Worm (Caenorhabditis elegans): ENCODE data around the gene C27H6.9.

Gene C27H6.9

DNA sequence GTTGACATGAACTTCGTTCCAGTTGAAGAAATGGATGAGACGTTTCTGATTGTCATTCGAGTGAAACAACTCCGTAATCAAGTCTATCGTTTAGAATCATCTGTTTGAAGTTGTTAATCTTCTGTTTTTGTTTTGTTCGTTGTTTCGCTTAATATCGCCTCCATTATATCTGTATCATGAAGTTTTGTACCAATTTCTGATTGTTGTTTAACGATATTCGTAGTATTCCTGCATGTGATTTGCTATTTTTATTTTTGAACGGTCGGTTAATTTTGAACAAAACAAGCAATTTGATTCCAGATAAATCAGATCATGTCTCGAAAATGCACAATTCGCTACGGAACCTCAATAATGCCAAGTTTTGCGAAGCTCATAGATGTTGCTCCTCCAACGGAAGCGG is at the start of gene C27H6.9:
Gene C27H6.9 (plus strand): TSS at position 301 of the 400 bp plus-strand sequence.
- no peak for TF ChIP-seq flt-1 (GFP tag; IDR thresholded peaks at IDR 0.05)
- no peak for TF ChIP-seq T22C8.4 (GFP tag; IDR thresholded peaks at IDR 0.05)
- TF ChIP-seq med-1 (GFP tag; optimal IDR thresholded peaks at IDR 0.05; ENCODE audit: insufficient read depth), result no peak
- no peak for TF ChIP-seq cog-1 (tag; optimal IDR thresholded peaks at IDR 0.05)
- no peak for TF ChIP-seq ref-1 (GFP tag; conservative IDR thresholded peaks at IDR 0.05)
- TF ChIP-seq ztf-23 (GFP tag; IDR thresholded peaks at IDR 0.05), result no peak
- TF ChIP-seq ztf-29 (GFP tag; IDR thresholded peaks at IDR 0.05), result no peak
- TF ChIP-seq klf-2 (GFP tag; conservative IDR thresholded peaks at IDR 0.05), result no peak
- no peak for TF ChIP-seq tab-1 (GFP tag; IDR thresholded peaks at IDR 0.05)

DNA sequence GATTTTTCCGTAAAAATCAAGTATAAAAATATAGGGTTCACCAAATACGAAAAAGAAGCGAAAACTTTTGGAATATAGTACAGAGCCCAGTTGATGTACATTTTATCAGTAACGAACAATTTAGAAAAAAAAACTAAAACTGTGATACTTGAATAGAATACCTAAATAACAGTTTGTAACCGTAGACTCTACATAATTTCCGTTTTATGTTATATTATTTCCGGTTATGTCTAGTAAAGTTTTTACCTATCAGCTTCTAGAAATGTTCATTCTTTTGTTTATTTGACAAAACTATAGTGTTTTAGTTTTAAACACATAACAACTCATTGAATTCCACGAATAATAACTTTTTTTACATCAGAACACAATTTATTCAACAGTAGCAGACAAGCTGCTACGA is 45.2 kb upstream of the C27H6.9 start, which contains the start of gene srj-33:
Gene srj-33 (minus strand): TSS at position 101 of the 400 bp plus-strand sequence.
- no peak for TF ChIP-seq flt-1 (GFP tag; IDR thresholded peaks at IDR 0.05)
- no peak for TF ChIP-seq T22C8.4 (GFP tag; IDR thresholded peaks at IDR 0.05)

DNA sequence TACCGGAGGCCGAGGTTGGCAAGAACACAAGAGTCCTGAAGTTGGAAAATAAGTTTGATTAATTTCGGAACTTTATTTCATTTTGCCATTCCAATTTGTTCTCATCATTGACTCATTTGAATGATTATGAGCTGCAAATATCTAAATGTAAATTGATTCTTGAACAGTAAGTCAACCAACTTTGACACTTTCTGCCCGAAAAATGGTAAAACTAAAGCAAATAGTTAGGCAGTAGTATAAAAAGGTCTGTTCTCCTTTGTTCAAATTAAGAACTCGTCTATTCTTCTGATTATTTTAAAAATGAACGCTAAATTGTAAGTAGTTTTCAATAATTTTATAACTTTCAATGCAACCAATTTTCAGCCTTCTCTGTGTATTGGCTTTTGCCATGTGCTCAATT is 39.6 kb upstream of the C27H6.9 start, which contains the start of gene fipr-12:
Gene fipr-12 (plus strand): TSS at position 301 of the 400 bp plus-strand sequence.
- no peak for TF ChIP-seq med-1 (GFP tag; optimal IDR thresholded peaks at IDR 0.05; ENCODE audit: insufficient read depth)
- no peak for TF ChIP-seq ref-1 (GFP tag; conservative IDR thresholded peaks at IDR 0.05)
- TF ChIP-seq tab-1 (GFP tag; IDR thresholded peaks at IDR 0.05), result no peak
- TF ChIP-seq ztf-23 (GFP tag; IDR thresholded peaks at IDR 0.05), result no peak
- no peak for TF ChIP-seq ztf-29 (GFP tag; IDR thresholded peaks at IDR 0.05)
- no peak for TF ChIP-seq flt-1 (GFP tag; IDR thresholded peaks at IDR 0.05)
- TF ChIP-seq T22C8.4 (GFP tag; IDR thresholded peaks at IDR 0.05), result no peak
- TF ChIP-seq klf-2 (GFP tag; conservative IDR thresholded peaks at IDR 0.05), result no peak
- no peak for TF ChIP-seq cog-1 (tag; optimal IDR thresholded peaks at IDR 0.05)

DNA sequence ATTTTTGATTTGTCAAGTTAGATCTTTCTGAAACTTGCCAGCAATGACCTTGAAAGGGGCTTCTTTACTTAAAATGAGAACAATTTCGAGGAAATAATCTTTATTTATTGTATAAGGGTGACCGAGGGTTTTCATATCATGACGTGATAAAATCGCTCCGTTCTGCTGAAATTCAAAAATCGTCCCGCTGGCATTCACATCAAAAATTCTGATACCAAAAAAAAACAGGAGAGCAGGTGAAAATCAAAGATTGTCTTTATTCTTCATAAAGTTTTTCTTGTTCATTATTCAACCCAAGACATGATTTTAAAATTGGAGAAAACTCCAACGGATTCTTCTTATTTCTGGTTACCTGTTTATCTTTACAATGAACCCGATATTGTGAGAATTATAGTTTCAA is 38.6 kb upstream of the C27H6.9 start, which contains the start of gene sre-28:
Gene sre-28 (plus strand): TSS at position 301 of the 400 bp plus-strand sequence.
- no peak for TF ChIP-seq klf-2 (GFP tag; conservative IDR thresholded peaks at IDR 0.05)
- TF ChIP-seq tab-1 (GFP tag; IDR thresholded peaks at IDR 0.05), result no peak
- TF ChIP-seq med-1 (GFP tag; optimal IDR thresholded peaks at IDR 0.05; ENCODE audit: insufficient read depth), result no peak
- TF ChIP-seq ref-1 (GFP tag; conservative IDR thresholded peaks at IDR 0.05), result no peak
- TF ChIP-seq ztf-23 (GFP tag; IDR thresholded peaks at IDR 0.05), result no peak
- TF ChIP-seq ztf-29 (GFP tag; IDR thresholded peaks at IDR 0.05), result no peak
- no peak for TF ChIP-seq cog-1 (tag; optimal IDR thresholded peaks at IDR 0.05)
- no peak for TF ChIP-seq flt-1 (GFP tag; IDR thresholded peaks at IDR 0.05)
- no peak for TF ChIP-seq T22C8.4 (GFP tag; IDR thresholded peaks at IDR 0.05)

DNA sequence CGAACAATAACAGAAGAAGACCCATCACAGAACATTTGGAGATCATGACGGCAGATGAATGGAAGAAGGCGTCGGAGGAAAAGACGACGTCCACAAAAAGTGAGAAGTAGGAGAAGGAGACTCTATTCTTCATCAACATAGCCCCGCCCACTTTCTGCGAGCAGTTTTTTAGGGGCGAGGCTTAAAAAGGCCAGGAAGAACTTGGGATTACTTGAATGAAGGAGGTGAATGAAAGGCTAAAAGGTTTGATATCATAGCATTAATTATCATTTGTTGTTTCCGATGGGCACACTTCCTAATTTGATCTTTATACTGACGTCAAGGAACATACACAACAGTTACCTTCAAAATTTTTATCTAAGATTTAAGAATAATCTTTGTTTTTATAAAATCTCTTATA is 33.8 kb upstream of the C27H6.9 start, which contains the start of gene nlp-58:
Gene nlp-58 (minus strand): TSS at position 101 of the 400 bp plus-strand sequence.
- TF ChIP-seq med-1 (GFP tag; optimal IDR thresholded peaks at IDR 0.05; ENCODE audit: insufficient read depth) (no peak), tab-1 (GFP tag; IDR thresholded peaks at IDR 0.05) (no peak), klf-2 (GFP tag; conservative IDR thresholded peaks at IDR 0.05) (no peak)

DNA sequence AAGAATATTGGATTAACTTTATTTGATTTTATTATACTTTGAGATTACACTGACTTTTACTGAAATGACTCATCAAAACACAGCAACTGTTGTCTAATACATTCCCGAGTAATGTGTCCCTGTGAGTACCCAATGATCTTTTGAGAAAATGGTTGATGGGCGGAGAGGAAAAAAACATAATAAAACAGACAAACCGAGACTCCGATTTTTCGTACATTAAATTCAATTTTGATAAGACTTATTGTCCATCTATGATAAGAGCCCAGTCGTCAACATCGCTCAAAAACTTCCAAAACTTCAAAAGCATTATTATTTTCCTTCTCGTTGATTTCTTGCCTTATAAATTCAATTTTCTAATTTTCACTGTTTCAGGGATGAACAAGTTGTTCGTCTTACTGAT is 31.8 kb upstream of the C27H6.9 start, which contains the start of gene ttr-46:
Gene ttr-46 (plus strand): TSS at position 373 of the 400 bp plus-strand sequence.
- no peak for TF ChIP-seq klf-2 (GFP tag; conservative IDR thresholded peaks at IDR 0.05)
- no peak for TF ChIP-seq med-1 (GFP tag; optimal IDR thresholded peaks at IDR 0.05; ENCODE audit: insufficient read depth)
- TF ChIP-seq T22C8.4 (GFP tag; IDR thresholded peaks at IDR 0.05), result no peak
- no peak for TF ChIP-seq flt-1 (GFP tag; IDR thresholded peaks at IDR 0.05)
- TF ChIP-seq cog-1 (tag; optimal IDR thresholded peaks at IDR 0.05), result no peak
- TF ChIP-seq ref-1 (GFP tag; conservative IDR thresholded peaks at IDR 0.05), result no peak
- no peak for TF ChIP-seq tab-1 (GFP tag; IDR thresholded peaks at IDR 0.05)
- no peak for TF ChIP-seq ztf-29 (GFP tag; IDR thresholded peaks at IDR 0.05)

DNA sequence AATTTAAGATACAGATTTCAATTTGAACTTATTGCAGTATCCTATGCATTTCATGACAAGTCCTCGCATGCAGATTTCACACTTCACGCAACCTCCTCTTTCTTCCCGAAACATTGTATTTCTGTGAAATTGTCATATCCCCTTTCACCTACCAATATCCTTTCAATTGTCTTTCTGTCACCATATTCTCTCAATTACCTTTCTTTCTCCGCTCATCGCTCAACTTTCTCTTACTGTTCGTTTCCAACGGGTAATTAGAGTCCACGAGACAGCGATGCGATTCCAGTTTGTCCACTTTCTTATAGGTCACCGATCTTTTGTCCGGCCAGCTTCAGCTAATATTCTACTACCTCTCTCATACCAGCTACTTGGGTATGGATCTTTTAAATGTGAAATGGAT is 30.3 kb upstream of the C27H6.9 start, which contains the start of gene mam-5:
Gene mam-5 (plus strand): TSS at position 304 of the 400 bp plus-strand sequence.
- TF ChIP-seq ref-1 (GFP tag; conservative IDR thresholded peaks at IDR 0.05) (no peak), klf-2 (GFP tag; conservative IDR thresholded peaks at IDR 0.05) (no peak), med-1 (GFP tag; optimal IDR thresholded peaks at IDR 0.05; ENCODE audit: insufficient read depth) (no peak), cog-1 (tag; optimal IDR thresholded peaks at IDR 0.05) (no peak), ztf-23 (GFP tag; IDR thresholded peaks at IDR 0.05) (no peak), flt-1 (GFP tag; IDR thresholded peaks at IDR 0.05) (no peak), ztf-29 (GFP tag; IDR thresholded peaks at IDR 0.05) (no peak), T22C8.4 (GFP tag; IDR thresholded peaks at IDR 0.05) (no peak), tab-1 (GFP tag; IDR thresholded peaks at IDR 0.05) (no peak)

DNA sequence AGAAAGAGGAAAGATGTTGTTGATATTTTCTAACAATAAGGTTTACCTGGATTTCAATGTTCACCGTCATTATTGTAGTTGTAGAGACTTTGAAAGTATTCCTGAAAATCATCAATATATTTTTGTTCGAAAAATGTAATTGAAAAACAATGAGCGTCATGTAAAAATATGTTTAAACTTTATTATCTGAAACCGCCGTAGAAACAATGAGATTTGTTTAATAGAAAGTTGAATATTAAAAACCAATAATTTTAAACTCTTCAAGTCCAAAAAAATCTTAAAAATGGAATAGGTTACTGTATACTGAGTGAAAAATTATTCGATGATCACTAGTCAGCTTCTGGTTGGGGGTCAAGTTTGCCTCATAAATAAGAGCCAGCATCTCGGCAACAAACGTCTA is 24.4 kb upstream of the C27H6.9 start, which contains the start of gene anmt-3:
Gene anmt-3 (minus strand): TSS at position 101 of the 400 bp plus-strand sequence.
- TF ChIP-seq klf-2 (GFP tag; conservative IDR thresholded peaks at IDR 0.05) (no peak), T22C8.4 (GFP tag; IDR thresholded peaks at IDR 0.05) (no peak), flt-1 (GFP tag; IDR thresholded peaks at IDR 0.05) (no peak), cog-1 (tag; optimal IDR thresholded peaks at IDR 0.05) (no peak), ztf-29 (GFP tag; IDR thresholded peaks at IDR 0.05) (no peak), tab-1 (GFP tag; IDR thresholded peaks at IDR 0.05) (no peak), ref-1 (GFP tag; conservative IDR thresholded peaks at IDR 0.05) (no peak), ztf-23 (GFP tag; IDR thresholded peaks at IDR 0.05) (no peak), med-1 (GFP tag; optimal IDR thresholded peaks at IDR 0.05; ENCODE audit: insufficient read depth) (no peak)

ce11 chrV:9958654-9959053 is 24.0 kb upstream of the C27H6.9 start:
- TF ChIP-seq flt-1 (GFP tag; IDR thresholded peaks at IDR 0.05) (no peak), ztf-23 (GFP tag; IDR thresholded peaks at IDR 0.05) (no peak)

- TF ChIP-seq ref-1 (GFP tag; conservative IDR thresholded peaks at IDR 0.05) (no peak), T22C8.4 (GFP tag; IDR thresholded peaks at IDR 0.05) (no peak)
Observed at ce11 chrV:9960376-9960775, 22.3 kb upstream of the C27H6.9 start, which contains the start of gene T07C12.10. T07C12.10 (minus strand) TSS chrV:9960476.

Measured in whole organism, midembryonic.